Worm (Caenorhabditis elegans) whole organism, L4/young adult: Measurements from ENCODE around the gene T01G1.4.

Experiments used
- W03F9.2 ChIP-seq: fragments of 150-350 bp; optimal IDR thresholded peaks from 2 replicates; lab custom pipeline; 2014; ENCODE audit warnings: missing biosample characterization, missing genetic modification characterization
- dao-5 ChIP-seq: sonication (generic microtip); optimal IDR thresholded peaks from 2 replicates; lab custom pipeline; 2016; ENCODE audit warnings: missing genotype, missing genetic modification characterization, moderate library complexity, missing compliant biosample characterization
- him-1 ChIP-seq: sonication (generic microtip); optimal IDR thresholded peaks from 2 replicates; lab custom pipeline; 2016; ENCODE audit warnings: missing genotype, missing genetic modification reagents, missing genetic modification characterization, missing compliant biosample characterization

DNA sequence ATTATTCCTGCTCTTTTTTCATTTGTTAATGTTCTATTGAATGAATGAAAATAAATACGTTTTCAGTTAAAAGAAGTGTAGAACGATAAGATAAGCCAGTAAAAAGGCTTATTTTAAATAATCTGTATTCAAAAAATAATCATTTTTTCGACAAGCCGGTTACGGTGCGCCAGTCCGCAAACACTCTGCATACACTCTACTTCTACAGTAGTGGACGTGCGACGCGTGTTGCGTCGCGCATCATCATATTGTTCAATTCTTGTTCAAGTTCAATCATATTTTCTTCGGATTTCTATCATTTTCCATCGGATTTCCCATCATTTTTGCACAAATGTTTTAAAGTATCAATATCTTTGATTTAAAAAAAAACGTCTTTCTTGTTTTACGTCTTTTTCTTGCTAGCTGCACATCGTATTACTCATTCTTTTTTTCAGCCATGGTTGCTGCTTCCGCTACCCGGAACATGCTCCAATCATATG lies 41.4 kb downstream of the T01G1.4 start, which contains the start of gene B0035.18:
- TF ChIP-seq him-1 (tag; lab: Kevin White, UChicago) (no peak), dao-5 (no peak), W03F9.2 (tag; lab: Kevin White, UChicago) (no peak)
